Fruit fly (Drosophila melanogaster): ENCODE results near the gene CG43658.

The CG43658 gene

DNA sequence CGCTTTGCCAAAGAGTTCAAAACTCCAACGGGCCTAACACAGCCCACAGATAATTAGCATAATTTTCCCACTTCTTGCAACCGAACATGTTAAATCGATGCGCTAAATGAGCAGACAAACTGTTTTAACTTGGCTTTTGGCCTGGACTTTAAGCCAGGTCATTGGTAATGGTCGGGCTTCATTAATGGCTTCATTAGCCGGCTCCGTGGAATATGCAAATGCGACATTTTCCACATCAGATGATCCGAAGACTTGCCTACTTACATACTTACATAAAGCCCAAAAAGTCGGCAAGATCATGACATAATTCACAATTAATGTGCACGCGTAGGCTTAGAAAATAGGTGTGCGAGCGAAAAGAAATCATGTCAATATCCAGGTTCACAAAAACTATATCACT lies 82.6 kb downstream of the CG43658 start:
- TF ChIP-seq CG14655 (GFP tag; optimal IDR thresholded peaks at IDR 0.05) (no peak), Pif1B (GFP tag; optimal IDR thresholded peaks at IDR 0.05) (no peak), Ets98B (GFP tag; IDR thresholded peaks at IDR 0.05) (no peak), fd96Ca (GFP tag; IDR thresholded peaks at IDR 0.05) (no peak), EcR (GFP tag; optimal IDR thresholded peaks at IDR 0.05) (no peak), gl (tag; optimal IDR thresholded peaks at IDR 0.05) (no peak), CG4496 (GFP tag; IDR thresholded peaks at IDR 0.05) (no peak), D1 (tag; optimal IDR thresholded peaks at IDR 0.05) (no peak), Snoo (tag; optimal IDR thresholded peaks at IDR 0.05) (no peak), CG12605 (GFP tag; IDR thresholded peaks at IDR 0.05) (no peak), Pif1A (GFP tag; optimal IDR thresholded peaks at IDR 0.05) (no peak), rn (GFP tag; IDR thresholded peaks at IDR 0.05) (no peak), CG13204 (GFP tag; optimal IDR thresholded peaks at IDR 0.05) (no peak), CG34367 (tag; optimal IDR thresholded peaks at IDR 0.05) (no peak), CG32121 (GFP tag; IDR thresholded peaks at IDR 0.05) (no peak), CG8159 (tag; optimal IDR thresholded peaks at IDR 0.05) (no peak), CG10348 (GFP tag; IDR thresholded peaks at IDR 0.05) (no peak), CG17806 (tag; optimal IDR thresholded peaks at IDR 0.05) (no peak), CG8301 (tag; optimal IDR thresholded peaks at IDR 0.05) (no peak)

DNA sequence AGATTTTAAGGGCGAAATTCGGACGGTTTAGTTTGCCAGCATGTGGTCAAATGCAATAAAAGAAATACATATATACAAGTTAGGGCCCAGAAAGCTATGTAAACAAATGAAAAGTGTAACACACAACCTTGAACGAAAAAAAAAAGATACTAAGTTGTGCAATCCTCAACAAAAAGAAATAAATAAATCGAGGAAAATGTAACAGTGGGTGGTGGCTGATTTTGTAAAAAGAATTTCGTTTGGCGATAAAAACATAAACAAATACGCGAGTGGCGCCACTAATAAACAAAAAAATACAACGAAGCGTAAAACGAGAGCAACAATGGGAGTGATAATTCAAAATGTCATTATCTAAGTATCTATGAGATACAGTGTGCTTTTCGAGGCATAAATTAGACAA lies 84.0 kb downstream of the CG43658 start:
- TF ChIP-seq fd96Ca (GFP tag; IDR thresholded peaks at IDR 0.05) (no peak), EcR (GFP tag; optimal IDR thresholded peaks at IDR 0.05) (no peak), rn (GFP tag; IDR thresholded peaks at IDR 0.05) (no peak), Snoo (tag; optimal IDR thresholded peaks at IDR 0.05) (no peak), CG32121 (GFP tag; IDR thresholded peaks at IDR 0.05) (no peak), Pif1A (GFP tag; optimal IDR thresholded peaks at IDR 0.05) (no peak), D1 (tag; optimal IDR thresholded peaks at IDR 0.05) (no peak)

DNA sequence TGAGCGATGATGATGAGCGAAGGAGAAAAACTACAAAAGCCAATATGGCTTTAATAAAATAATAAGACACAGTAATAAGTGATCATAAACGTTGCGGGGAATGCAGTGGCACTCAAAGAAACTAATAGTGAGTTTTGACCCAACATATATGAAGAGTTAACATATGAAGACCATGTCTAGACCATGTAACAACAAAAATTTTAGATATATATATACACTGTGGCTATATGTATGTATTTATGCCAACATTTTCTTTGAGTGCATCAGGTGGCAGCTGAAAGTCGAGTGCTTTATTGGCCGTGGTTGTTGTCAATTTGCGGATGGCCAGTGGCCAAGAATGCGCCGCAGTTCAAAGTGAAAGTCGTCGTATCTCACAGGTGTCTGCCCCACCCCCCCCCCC lies 87.1 kb downstream of the CG43658 start:
- no peak for TF ChIP-seq EcR (GFP tag; optimal IDR thresholded peaks at IDR 0.05)
- TF ChIP-seq Pif1B (GFP tag; optimal IDR thresholded peaks at IDR 0.05): no peak
- TF ChIP-seq fd96Ca (GFP tag; IDR thresholded peaks at IDR 0.05): 0 out of 3 replicates have a peak, but pooled peaks have one; percentile 7
- no peak for TF ChIP-seq CG8301 (tag; optimal IDR thresholded peaks at IDR 0.05)
- TF ChIP-seq CG13204 (GFP tag; optimal IDR thresholded peaks at IDR 0.05): no peak
- peak; percentile 26; the same call in 1 of the 2 replicates for TF ChIP-seq Ets98B (GFP tag; IDR thresholded peaks at IDR 0.05)
- peak; percentile 54; the same call in 2 of the 3 replicates for TF ChIP-seq CG4496 (GFP tag; IDR thresholded peaks at IDR 0.05)
- TF ChIP-seq CG12605 (GFP tag; IDR thresholded peaks at IDR 0.05): no peak
- TF ChIP-seq rn (GFP tag; IDR thresholded peaks at IDR 0.05): no peak
- TF ChIP-seq CG32121 (GFP tag; IDR thresholded peaks at IDR 0.05): peak; percentile 28; the same call in 1 of the 2 replicates
- TF ChIP-seq CG17806 (tag; optimal IDR thresholded peaks at IDR 0.05): no peak
- TF ChIP-seq Snoo (tag; optimal IDR thresholded peaks at IDR 0.05): no peak

DNA sequence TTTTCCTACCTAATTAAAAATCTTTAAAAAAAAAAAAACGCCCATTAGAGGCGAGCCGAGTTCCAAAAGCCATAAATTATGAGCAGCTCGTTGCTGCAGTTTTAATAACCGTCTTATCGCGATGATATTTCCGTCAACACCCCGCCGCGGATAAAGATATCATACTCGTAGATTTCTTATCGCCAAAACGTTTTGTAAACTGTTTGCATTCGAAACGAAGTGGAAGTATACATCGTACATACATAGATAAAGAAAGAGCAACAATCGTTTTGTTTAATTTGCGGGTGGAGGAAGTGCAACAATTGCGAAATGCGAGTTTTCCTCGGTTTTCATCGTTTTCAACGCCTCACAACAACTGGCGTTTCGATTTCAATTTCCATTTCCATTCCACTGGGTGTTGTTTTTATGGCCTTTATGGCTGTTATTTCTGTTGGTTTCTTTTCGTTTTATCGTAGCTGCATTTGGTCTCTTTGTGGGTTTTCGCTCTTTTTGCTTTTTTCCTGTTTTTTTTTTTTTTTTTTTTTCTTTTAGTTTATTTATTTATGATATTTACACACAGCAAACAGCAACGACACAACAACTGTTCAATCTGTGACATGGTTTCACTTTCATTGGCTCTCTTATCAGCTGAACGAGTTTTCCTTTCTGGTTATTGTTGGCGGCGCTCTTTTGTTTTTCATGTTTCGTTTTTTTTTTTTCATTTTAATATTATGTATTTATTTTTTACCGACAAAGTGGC lies 87.9 kb downstream of the CG43658 start:
- no peak for TF ChIP-seq CG10348 (GFP tag; IDR thresholded peaks at IDR 0.05)
- TF ChIP-seq CG8159 (tag; optimal IDR thresholded peaks at IDR 0.05): peak; percentile 37
- TF ChIP-seq CG17806 (tag; optimal IDR thresholded peaks at IDR 0.05): peak; percentile 16
- TF ChIP-seq CG9948 (tag; optimal IDR thresholded peaks at IDR 0.05): peak; percentile 5
- TF ChIP-seq Ets98B (GFP tag; IDR thresholded peaks at IDR 0.05): peak; percentile 58
- TF ChIP-seq D1 (tag; optimal IDR thresholded peaks at IDR 0.05): no peak
- TF ChIP-seq gl (tag; optimal IDR thresholded peaks at IDR 0.05): no peak
- no peak for TF ChIP-seq CG8301 (tag; optimal IDR thresholded peaks at IDR 0.05)
- peak; percentile 24 for TF ChIP-seq CG15710 (tag; optimal IDR thresholded peaks at IDR 0.05)
- TF ChIP-seq CG32121 (GFP tag; IDR thresholded peaks at IDR 0.05): peak; percentile 44; the same call in 1 of the 2 replicates
- TF ChIP-seq CG14655 (GFP tag; optimal IDR thresholded peaks at IDR 0.05): no peak
- TF ChIP-seq CG12605 (GFP tag; IDR thresholded peaks at IDR 0.05): peak; percentile 70
- TF ChIP-seq Pif1A (GFP tag; optimal IDR thresholded peaks at IDR 0.05): peak; percentile 69
- no peak for TF ChIP-seq Snoo (tag; optimal IDR thresholded peaks at IDR 0.05)
- peak; percentile 73 for TF ChIP-seq Pif1B (GFP tag; optimal IDR thresholded peaks at IDR 0.05)
- peak; percentile 16 for TF ChIP-seq CG34367 (tag; optimal IDR thresholded peaks at IDR 0.05)
- no peak for TF ChIP-seq CG13204 (GFP tag; optimal IDR thresholded peaks at IDR 0.05)
- TF ChIP-seq rn (GFP tag; IDR thresholded peaks at IDR 0.05): no peak
- TF ChIP-seq CG4496 (GFP tag; IDR thresholded peaks at IDR 0.05): peak; percentile 44; the same call in 2 of the 3 replicates
- peak; percentile 42; the same call in 1 of the 3 replicates for TF ChIP-seq fd96Ca (GFP tag; IDR thresholded peaks at IDR 0.05)
- no peak for TF ChIP-seq EcR (GFP tag; optimal IDR thresholded peaks at IDR 0.05)

DNA sequence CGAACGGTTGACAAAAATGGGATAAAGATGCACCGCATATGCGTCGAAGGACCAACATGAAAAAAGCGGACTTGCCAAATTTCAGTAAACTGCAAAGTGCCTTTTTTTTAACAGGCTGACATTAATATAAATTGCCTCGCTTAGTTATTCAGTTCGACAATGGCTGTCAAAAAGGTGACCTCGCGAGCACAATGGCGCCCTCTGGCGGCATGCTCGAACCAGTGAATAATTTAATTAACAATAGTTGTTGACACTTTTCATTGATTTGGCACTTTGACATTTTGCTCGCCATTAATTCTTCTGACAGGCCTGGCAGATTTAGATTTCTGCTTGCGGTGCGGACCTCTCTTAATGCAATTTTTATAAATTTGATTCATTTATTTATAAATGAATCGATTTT lies 88.5 kb downstream of the CG43658 start:
- TF ChIP-seq Pif1B (GFP tag; optimal IDR thresholded peaks at IDR 0.05): no peak

DNA sequence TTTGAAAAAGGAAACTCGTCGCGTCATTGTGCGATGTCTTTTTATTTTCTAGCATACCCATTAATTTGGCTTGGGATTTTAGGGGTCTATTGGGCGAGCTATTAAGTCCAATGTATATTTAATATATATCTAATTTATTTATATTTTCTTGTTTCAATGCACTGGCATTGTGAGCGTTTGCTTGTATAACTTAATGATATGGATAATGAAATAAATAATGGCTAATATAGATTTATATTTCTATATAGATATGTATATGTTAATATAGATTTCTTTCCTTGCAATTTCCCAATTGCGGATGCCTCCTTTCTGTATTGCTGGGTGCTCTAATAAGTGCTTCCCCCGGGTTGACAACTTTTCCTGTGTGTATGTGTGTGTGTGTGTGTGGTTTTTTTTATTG lies 89.4 kb downstream of the CG43658 start:
- TF ChIP-seq fd96Ca (GFP tag; IDR thresholded peaks at IDR 0.05) (no peak), CG9948 (tag; optimal IDR thresholded peaks at IDR 0.05) (peak; percentile 57), CG15710 (tag; optimal IDR thresholded peaks at IDR 0.05) (peak; percentile 54), Pif1B (GFP tag; optimal IDR thresholded peaks at IDR 0.05) (no peak), CG32121 (GFP tag; IDR thresholded peaks at IDR 0.05) (no peak), CG14655 (GFP tag; optimal IDR thresholded peaks at IDR 0.05) (peak; percentile 70), CG17806 (tag; optimal IDR thresholded peaks at IDR 0.05) (peak; percentile 52), CG8301 (tag; optimal IDR thresholded peaks at IDR 0.05) (peak; percentile 25), CG8159 (tag; optimal IDR thresholded peaks at IDR 0.05) (peak; percentile 58), CG34367 (tag; optimal IDR thresholded peaks at IDR 0.05) (peak; percentile 14)
